Worm (Caenorhabditis elegans): Measurements from ENCODE around the gene C45G9.6.

Gene C45G9.6

ce11 chrIII:5076569-5076968, 40.3 kb downstream of the C45G9.6 start:
- TF ChIP-seq lsy-2 (tag; optimal IDR thresholded peaks at IDR 0.05), result no peak
- no peak for TF ChIP-seq mls-2 (tag; optimal IDR thresholded peaks at IDR 0.05)
- no peak for TF ChIP-seq elt-3 (tag; optimal IDR thresholded peaks at IDR 0.05)
- no peak for TF ChIP-seq sem-2 (GFP tag; optimal IDR thresholded peaks at IDR 0.05)
- no peak for TF ChIP-seq sptf-1 (tag; optimal IDR thresholded peaks at IDR 0.05)
- TF ChIP-seq lin-13 (tag; optimal IDR thresholded peaks at IDR 0.05), result no peak
- TF ChIP-seq nhr-2 (tag; optimal IDR thresholded peaks at IDR 0.05), result no peak
- no peak for TF ChIP-seq nhr-12 (tag; optimal IDR thresholded peaks at IDR 0.05)
- TF ChIP-seq snpc-4 (tag; optimal IDR thresholded peaks at IDR 0.05), result no peak
- no peak for TF ChIP-seq M03D4.4 (tag; optimal IDR thresholded peaks at IDR 0.05)
- TF ChIP-seq unc-120 (tag; optimal IDR thresholded peaks at IDR 0.05; ENCODE audit: poor library complexity, severe bottlenecking), result no peak
- no peak for TF ChIP-seq flh-1 (GFP tag; optimal IDR thresholded peaks at IDR 0.05)
- TF ChIP-seq ces-1 (GFP tag; optimal IDR thresholded peaks at IDR 0.05), result no peak

DNA sequence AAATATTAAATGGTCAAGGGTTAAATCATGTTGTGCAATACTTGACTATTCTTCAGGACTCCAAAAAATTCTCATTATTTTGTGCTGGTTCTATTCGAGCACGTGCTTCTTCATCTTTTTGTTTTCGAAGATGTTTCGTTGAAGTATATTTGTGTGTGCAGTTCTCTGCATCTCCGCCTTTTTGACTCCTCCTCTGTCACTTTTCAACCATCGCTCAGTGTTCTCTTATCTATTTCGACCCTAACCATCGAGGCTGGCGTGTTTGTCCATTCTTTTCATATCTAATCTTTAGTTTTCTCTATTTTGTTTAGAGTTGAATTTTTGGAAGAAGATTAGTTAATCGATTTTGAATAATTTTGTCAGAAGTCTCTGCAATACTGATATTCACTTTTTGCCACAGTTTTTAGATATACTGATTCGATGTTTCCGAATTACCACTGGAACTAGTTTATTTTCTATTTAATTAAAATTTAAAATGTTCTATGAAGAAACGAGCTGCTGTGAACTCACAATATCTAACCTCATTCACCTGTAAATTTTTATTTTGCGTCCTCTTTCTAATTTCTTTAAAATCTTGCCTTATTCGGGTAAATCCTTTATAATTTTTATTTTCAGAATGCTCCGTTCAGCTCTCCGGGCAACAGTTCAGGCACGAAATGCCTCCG, 41.0 kb downstream of the C45G9.6 start, which contains the start of gene alh-1:
TSS of gene alh-1 (plus strand) at position 615 of the 665 bp plus-strand sequence.
- TF ChIP-seq nhr-28 (tag; optimal IDR thresholded peaks at IDR 0.05) (no peak), lin-13 (tag; optimal IDR thresholded peaks at IDR 0.05) (no peak), unc-120 (tag; optimal IDR thresholded peaks at IDR 0.05; ENCODE audit: poor library complexity, severe bottlenecking) (no peak), bed-3 (GFP tag; optimal IDR thresholded peaks at IDR 0.05) (no peak), M03D4.4 (tag; optimal IDR thresholded peaks at IDR 0.05) (no peak), zip-8 (tag; optimal IDR thresholded peaks at IDR 0.05) (no peak), drap-1 (GFP tag; optimal IDR thresholded peaks at IDR 0.05) (no peak), mls-2 (tag; optimal IDR thresholded peaks at IDR 0.05) (no peak), mab-5 (tag; optimal IDR thresholded peaks at IDR 0.05) (no peak), unc-39 (tag; optimal IDR thresholded peaks at IDR 0.05) (no peak), tbx-8 (GFP tag; optimal IDR thresholded peaks at IDR 0.05) (no peak), ces-1 (GFP tag; optimal IDR thresholded peaks at IDR 0.05) (no peak), mep-1 (tag; optimal IDR thresholded peaks at IDR 0.05) (no peak), snpc-4 (tag; optimal IDR thresholded peaks at IDR 0.05) (no peak), pha-4 (tag; optimal IDR thresholded peaks at IDR 0.05) (no peak), hlh-1 (tag; optimal IDR thresholded peaks at IDR 0.05) (no peak), ham-2 (GFP tag; optimal IDR thresholded peaks at IDR 0.05) (no peak), nhr-2 (tag; optimal IDR thresholded peaks at IDR 0.05) (no peak), elt-1 (tag; optimal IDR thresholded peaks at IDR 0.05; ENCODE audit: borderline replicate concordance, insufficient read depth) (no peak)

- TF ChIP-seq unc-120 (tag; optimal IDR thresholded peaks at IDR 0.05; ENCODE audit: poor library complexity, severe bottlenecking) (no peak), blmp-1 (tag; optimal IDR thresholded peaks at IDR 0.05) (no peak), unc-39 (tag; optimal IDR thresholded peaks at IDR 0.05) (no peak), nhr-76 (tag; optimal IDR thresholded peaks at IDR 0.05) (no peak), ces-1 (GFP tag; optimal IDR thresholded peaks at IDR 0.05) (no peak), elt-1 (tag; optimal IDR thresholded peaks at IDR 0.05; ENCODE audit: borderline replicate concordance, insufficient read depth) (no peak), cnd-1 (tag; optimal IDR thresholded peaks at IDR 0.05) (no peak), nhr-2 (tag; optimal IDR thresholded peaks at IDR 0.05) (no peak)
Observed at ce11 chrIII:5078062-5078461, 41.8 kb downstream of the C45G9.6 start.

ce11 chrIII:5080700-5081572, 44.7 kb downstream of the C45G9.6 start:
- TF ChIP-seq sptf-1 (tag; optimal IDR thresholded peaks at IDR 0.05), result peak; percentile 78
- TF ChIP-seq drap-1 (GFP tag; optimal IDR thresholded peaks at IDR 0.05), result peak; percentile 80
- no peak for TF ChIP-seq blmp-1 (tag; optimal IDR thresholded peaks at IDR 0.05)
- TF ChIP-seq ceh-43 (GFP tag; optimal IDR thresholded peaks at IDR 0.05), result peak; percentile 53
- no peak for TF ChIP-seq mab-5 (tag; optimal IDR thresholded peaks at IDR 0.05)
- TF ChIP-seq tbx-8 (GFP tag; optimal IDR thresholded peaks at IDR 0.05), result peak; percentile 59
- TF ChIP-seq lin-13 (tag; optimal IDR thresholded peaks at IDR 0.05), result peak; percentile 60
- no peak for TF ChIP-seq zip-8 (tag; optimal IDR thresholded peaks at IDR 0.05)
- no peak for TF ChIP-seq nhr-2 (tag; optimal IDR thresholded peaks at IDR 0.05)
- peak; percentile 61 for TF ChIP-seq lin-32 (GFP tag; optimal IDR thresholded peaks at IDR 0.05)
- TF ChIP-seq hlh-1 (tag; optimal IDR thresholded peaks at IDR 0.05), result peak; percentile 46
- peak; percentile 63 for TF ChIP-seq ceh-83 (GFP tag; optimal IDR thresholded peaks at IDR 0.05)
- TF ChIP-seq unc-39 (tag; optimal IDR thresholded peaks at IDR 0.05), result no peak
- no peak for TF ChIP-seq nhr-12 (tag; optimal IDR thresholded peaks at IDR 0.05)
- peak; percentile 60 for TF ChIP-seq bed-3 (GFP tag; optimal IDR thresholded peaks at IDR 0.05)
- peak; percentile 66 for TF ChIP-seq sem-2 (GFP tag; optimal IDR thresholded peaks at IDR 0.05)
- TF ChIP-seq ztf-11 (tag; optimal IDR thresholded peaks at IDR 0.05), result peak; percentile 48
- no peak for TF ChIP-seq nhr-76 (tag; optimal IDR thresholded peaks at IDR 0.05)
- peak; percentile 61 for TF ChIP-seq unc-120 (tag; optimal IDR thresholded peaks at IDR 0.05; ENCODE audit: poor library complexity, severe bottlenecking)
- TF ChIP-seq flh-1 (GFP tag; optimal IDR thresholded peaks at IDR 0.05), result no peak
- TF ChIP-seq elt-1 (tag; optimal IDR thresholded peaks at IDR 0.05; ENCODE audit: borderline replicate concordance, insufficient read depth), result peak; percentile 23
- TF ChIP-seq mep-1 (tag; optimal IDR thresholded peaks at IDR 0.05), result peak; percentile 71
- no peak for TF ChIP-seq lsy-2 (tag; optimal IDR thresholded peaks at IDR 0.05)
- no peak for TF ChIP-seq nhr-28 (tag; optimal IDR thresholded peaks at IDR 0.05)
- peak; percentile 79 for TF ChIP-seq M03D4.4 (tag; optimal IDR thresholded peaks at IDR 0.05)
- TF ChIP-seq nhr-237 (tag; optimal IDR thresholded peaks at IDR 0.05), result peak; percentile 1
- peak; percentile 77 for TF ChIP-seq mls-2 (tag; optimal IDR thresholded peaks at IDR 0.05)
- peak; percentile 29 for TF ChIP-seq pha-4 (tag; optimal IDR thresholded peaks at IDR 0.05)
- TF ChIP-seq unc-62 (GFP tag; optimal IDR thresholded peaks at IDR 0.05), result peak; percentile 4
- peak; percentile 21 for TF ChIP-seq ceh-39 (tag; optimal IDR thresholded peaks at IDR 0.05)
- peak; percentile 58 for TF ChIP-seq ces-1 (GFP tag; optimal IDR thresholded peaks at IDR 0.05)
- peak; percentile 56 for TF ChIP-seq ham-2 (GFP tag; optimal IDR thresholded peaks at IDR 0.05)
- TF ChIP-seq elt-3 (tag; optimal IDR thresholded peaks at IDR 0.05), result no peak
- no peak for TF ChIP-seq snpc-4 (tag; optimal IDR thresholded peaks at IDR 0.05)
- TF ChIP-seq cnd-1 (tag; optimal IDR thresholded peaks at IDR 0.05), result peak; percentile 82

All from whole organism, mixed stage, embryonic.